Fruit fly (Drosophila melanogaster) S2 (cell line): ENCODE results near the gene CG17803.

Experiments used
- CG8478 ChIP-seq: fragments of >200 bp; optimal IDR thresholded peaks from 2 replicates; lab custom pipeline; 2018
- CTCF ChIP-seq, 2 experiments: fragments of >200 bp; optimal IDR thresholded peaks; 2 replicates each; lab custom pipeline; 2018

DNA sequence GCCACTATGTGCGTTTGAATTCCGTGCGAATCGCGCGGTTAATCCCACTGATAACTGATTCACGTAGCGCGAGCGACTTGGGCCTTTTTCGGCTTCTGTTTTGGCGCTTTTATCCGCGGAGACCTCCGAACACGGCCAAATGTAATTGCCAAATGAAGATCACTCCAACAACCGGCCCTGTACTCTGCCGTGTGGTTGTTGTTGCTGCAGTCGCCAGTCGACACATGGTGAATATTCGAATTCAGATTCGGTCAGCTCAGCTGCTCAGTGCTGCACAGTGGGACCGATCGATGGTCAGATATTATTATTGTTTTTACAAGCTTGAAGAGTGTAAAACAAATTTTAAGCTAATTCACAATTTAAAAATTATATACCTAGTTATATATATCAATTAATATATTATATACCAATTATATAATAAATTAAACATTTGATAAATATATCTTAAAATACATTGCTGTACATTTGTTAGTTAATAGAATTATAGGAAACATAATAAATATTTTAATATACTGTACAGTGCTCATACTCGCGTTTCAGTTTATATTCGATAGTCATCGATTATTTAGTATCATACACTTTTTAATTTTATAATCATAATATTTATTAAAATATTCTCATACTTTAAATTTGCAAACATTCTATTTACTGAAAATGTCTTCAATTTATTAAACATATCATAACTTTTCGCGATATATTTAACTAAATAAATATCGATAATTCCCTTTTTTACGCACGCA, 6.8 kb downstream of the CG17803 start, which contains the start of gene CG43102:
- TF ChIP-seq CG8478 (lab: Kevin White, UChicago), result no peak
- no peak for TF ChIP-seq CTCF (optimal IDR thresholded peaks at IDR 0.05; lab: Kevin White, UChicago)
